Worm (Caenorhabditis elegans) whole organism, L1 larva: Measurements from ENCODE around the gene aly-3.

Experiments used
- lin-35 ChIP-seq, 2 experiments: fragments of 150-350 bp; optimal IDR thresholded peaks; 2 replicates each; lab custom pipeline; 2014; ENCODE audit warnings: missing biosample characterization in 2 of 2, missing genetic modification characterization in 2 of 2, missing genetic modification reagents in 2 of 2
- ztf-4 ChIP-seq: fragments of 150-350 bp; optimal IDR thresholded peaks from 2 replicates; lab custom pipeline; 2014; ENCODE audit warnings: missing biosample characterization, missing genetic modification characterization

DNA sequence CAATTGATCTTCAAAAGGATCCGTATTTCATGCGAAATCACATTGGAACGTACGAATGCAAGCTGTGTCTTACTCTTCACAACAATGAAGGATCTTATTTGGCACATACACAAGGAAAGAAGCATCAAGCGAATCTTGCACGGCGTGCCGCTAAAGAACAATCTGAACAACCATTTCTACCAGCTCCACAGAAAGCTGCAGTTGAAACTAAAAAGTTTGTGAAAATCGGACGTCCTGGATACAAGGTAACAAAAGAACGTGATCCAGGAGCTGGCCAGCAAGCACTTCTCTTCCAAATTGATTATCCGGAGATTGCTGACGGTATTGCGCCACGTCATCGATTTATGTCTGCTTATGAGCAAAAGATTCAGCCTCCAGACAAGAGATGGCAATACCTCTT is 38.5 kb upstream of the aly-3 start:
- TF ChIP-seq lin-35 (GFP tag; optimal IDR thresholded peaks at IDR 0.05; lab: Kevin White, UChicago) (no peak), ztf-4 (tag; lab: Kevin White, UChicago) (no peak)
